Worm (Caenorhabditis elegans): Measurements from ENCODE around the gene F44E5.17.

Gene F44E5.17

DNA sequence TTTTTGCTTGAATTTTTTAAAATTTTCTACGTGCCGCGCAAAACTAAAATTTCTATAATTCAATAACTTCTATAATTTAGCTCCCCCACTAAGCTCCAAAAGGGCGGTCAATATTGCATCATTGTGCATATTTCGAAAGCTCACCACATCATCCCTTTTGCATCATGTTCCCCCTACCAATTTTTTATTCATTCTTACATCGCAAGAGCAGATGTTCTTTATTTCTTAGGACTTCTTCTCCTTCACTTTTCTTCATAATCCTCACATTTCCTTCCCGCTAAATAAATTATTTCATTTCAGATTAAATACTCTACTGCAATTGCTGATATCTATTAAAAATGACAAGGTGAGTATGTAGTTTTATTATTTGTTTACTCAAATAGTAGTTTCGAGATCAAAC lies 24.5 kb downstream of the F44E5.17 start, which contains the start of gene ldh-1:
Gene ldh-1, plus strand, starts transcription at position 301 of the 400 bp plus-strand sequence.
- no peak for TF ChIP-seq ref-2 (tag; optimal IDR thresholded peaks at IDR 0.05)
- no peak for TF ChIP-seq ceh-22 (tag; optimal IDR thresholded peaks at IDR 0.05)
- TF ChIP-seq ceh-18 (tag; optimal IDR thresholded peaks at IDR 0.05): no peak
- TF ChIP-seq ets-4 (tag; optimal IDR thresholded peaks at IDR 0.05): no peak
- no peak for TF ChIP-seq pqm-1 (tag; optimal IDR thresholded peaks at IDR 0.05)
- TF ChIP-seq ceh-2 (tag; optimal IDR thresholded peaks at IDR 0.05): no peak
- no peak for TF ChIP-seq nfya-1 (tag; optimal IDR thresholded peaks at IDR 0.05)
- TF ChIP-seq hlh-8 (tag; optimal IDR thresholded peaks at IDR 0.05): no peak

DNA sequence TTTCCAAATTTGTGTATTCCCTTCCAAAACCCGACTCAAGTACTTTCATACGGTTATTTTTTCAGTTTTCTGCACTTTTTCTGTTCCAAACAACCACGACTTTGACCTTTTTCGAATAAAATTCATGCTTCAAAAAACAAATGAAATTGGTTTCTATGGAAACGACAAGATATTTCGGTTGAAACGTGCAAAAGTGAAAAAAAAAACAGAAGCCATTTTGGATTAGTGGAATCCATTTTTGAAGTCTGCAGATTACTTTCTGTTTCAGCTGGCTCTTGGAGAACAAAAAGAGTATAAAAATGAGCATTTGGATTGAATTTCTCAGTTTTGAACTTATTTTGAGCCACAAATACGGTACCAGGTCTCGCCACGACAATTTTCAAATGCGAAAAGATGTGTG lies 26.2 kb downstream of the F44E5.17 start:
- TF ChIP-seq pqm-1 (tag; optimal IDR thresholded peaks at IDR 0.05) (no peak), ceh-6 (GFP tag; optimal IDR thresholded peaks at IDR 0.05) (no peak), fkh-6 (tag; optimal IDR thresholded peaks at IDR 0.05) (no peak), lin-11 (tag; optimal IDR thresholded peaks at IDR 0.05) (no peak), ceh-14 (tag; optimal IDR thresholded peaks at IDR 0.05) (no peak), madf-2 (tag; optimal IDR thresholded peaks at IDR 0.05) (no peak), fkh-10 (GFP tag; optimal IDR thresholded peaks at IDR 0.05) (no peak), hlh-15 (tag; optimal IDR thresholded peaks at IDR 0.05) (no peak), eyg-1 (tag; optimal IDR thresholded peaks at IDR 0.05) (no peak), elt-2 (tag; optimal IDR thresholded peaks at IDR 0.05) (no peak), ceh-45 (GFP tag; IDR thresholded peaks at IDR 0.05) (no peak), npax-4 (tag; optimal IDR thresholded peaks at IDR 0.05) (no peak), hlh-30 (tag; optimal IDR thresholded peaks at IDR 0.05; ENCODE audit: insufficient read depth) (no peak), pros-1 (tag; optimal IDR thresholded peaks at IDR 0.05) (no peak), ceh-30 (tag; optimal IDR thresholded peaks at IDR 0.05) (no peak), hlh-6 (tag; optimal IDR thresholded peaks at IDR 0.05) (no peak), ets-4 (tag; optimal IDR thresholded peaks at IDR 0.05) (no peak), tbx-7 (tag; optimal IDR thresholded peaks at IDR 0.05) (no peak), sox-2 (GFP tag; IDR thresholded peaks at IDR 0.05) (no peak), gmeb-2 (tag; optimal IDR thresholded peaks at IDR 0.05) (no peak)

DNA sequence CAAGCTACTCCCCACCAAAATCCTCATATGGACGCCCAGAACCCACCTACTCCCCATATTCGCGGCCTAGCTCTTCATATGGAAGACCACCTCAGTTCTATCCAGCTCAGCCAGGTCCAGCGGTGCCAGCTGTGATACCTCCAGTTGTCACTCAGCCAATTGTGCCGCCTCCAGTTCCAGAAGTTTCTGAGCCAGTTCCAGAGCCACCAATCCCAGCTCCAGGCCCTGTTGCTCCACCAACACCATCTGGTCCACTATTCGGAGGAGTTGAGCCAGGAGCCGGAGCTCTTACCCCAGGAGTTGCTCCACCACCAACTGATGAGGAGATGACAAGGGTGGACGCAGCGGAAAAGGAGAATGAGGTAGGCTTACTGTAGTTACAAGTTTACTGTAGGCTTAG lies 26.8 kb downstream of the F44E5.17 start:
- TF ChIP-seq ceh-48 (tag; optimal IDR thresholded peaks at IDR 0.05) (no peak), ceh-24 (tag; optimal IDR thresholded peaks at IDR 0.05) (no peak), ceh-31 (tag; optimal IDR thresholded peaks at IDR 0.05) (no peak), Y22D7AL.16 (tag; optimal IDR thresholded peaks at IDR 0.05) (no peak)

- no peak for TF ChIP-seq npax-4 (tag; optimal IDR thresholded peaks at IDR 0.05)
- TF ChIP-seq pag-3 (tag; optimal IDR thresholded peaks at IDR 0.05; ENCODE audit: borderline replicate concordance): no peak
- no peak for TF ChIP-seq lin-11 (tag; optimal IDR thresholded peaks at IDR 0.05)
- TF ChIP-seq fkh-10 (GFP tag; optimal IDR thresholded peaks at IDR 0.05): no peak
- no peak for TF ChIP-seq fax-1 (tag; optimal IDR thresholded peaks at IDR 0.05)
- no peak for TF ChIP-seq K09A11.1 (tag; optimal IDR thresholded peaks at IDR 0.05; ENCODE audit: insufficient read depth)
- no peak for TF ChIP-seq nfya-1 (tag; optimal IDR thresholded peaks at IDR 0.05)
- TF ChIP-seq nhr-11 (tag; optimal IDR thresholded peaks at IDR 0.05): no peak
Observed at ce11 chrII:11720819-11721218, 27.6 kb downstream of the F44E5.17 start.

DNA sequence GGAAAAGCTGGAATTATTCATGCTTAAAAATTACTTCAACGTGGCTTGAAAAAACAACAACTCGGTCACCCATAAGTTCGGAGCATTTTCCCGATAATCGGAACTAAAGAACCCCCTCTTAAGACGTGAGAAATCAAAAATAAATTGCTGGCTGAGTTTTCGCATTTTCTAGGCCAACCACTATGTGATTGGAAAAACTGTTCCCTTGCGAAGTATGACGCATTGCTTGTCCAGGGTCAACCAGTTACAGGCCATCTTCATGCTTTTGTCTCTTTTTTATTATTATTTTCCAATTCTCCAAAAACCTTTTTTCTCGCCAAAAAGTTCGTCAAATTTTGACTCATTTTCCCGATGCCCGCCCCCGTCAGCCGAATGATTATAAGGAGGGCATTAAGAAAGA lies 28.3 kb downstream of the F44E5.17 start, which contains the start of gene F13D12.3:
Gene F13D12.3, plus strand, starts transcription at position 301 of the 400 bp plus-strand sequence.
- TF ChIP-seq pros-1 (tag; optimal IDR thresholded peaks at IDR 0.05) (no peak), Y22D7AL.16 (tag; optimal IDR thresholded peaks at IDR 0.05) (no peak), ceh-30 (tag; optimal IDR thresholded peaks at IDR 0.05) (no peak), odd-2 (tag; optimal IDR thresholded peaks at IDR 0.05) (no peak), pha-2 (tag; optimal IDR thresholded peaks at IDR 0.05) (no peak), unc-3 (GFP tag; conservative IDR thresholded peaks at IDR 0.05) (no peak), unc-3 (tag; optimal IDR thresholded peaks at IDR 0.05) (no peak), lin-11 (tag; optimal IDR thresholded peaks at IDR 0.05) (no peak), pqm-1 (tag; optimal IDR thresholded peaks at IDR 0.05) (no peak), fax-1 (tag; optimal IDR thresholded peaks at IDR 0.05) (no peak), fkh-10 (GFP tag; optimal IDR thresholded peaks at IDR 0.05) (no peak), ceh-2 (tag; optimal IDR thresholded peaks at IDR 0.05) (no peak), elt-4 (tag; optimal IDR thresholded peaks at IDR 0.05) (no peak), rnt-1 (tag; optimal IDR thresholded peaks at IDR 0.05) (no peak), nfya-1 (tag; optimal IDR thresholded peaks at IDR 0.05) (no peak), ceh-19 (GFP tag; optimal IDR thresholded peaks at IDR 0.05) (no peak), hlh-15 (tag; optimal IDR thresholded peaks at IDR 0.05) (no peak), syd-9 (tag; optimal IDR thresholded peaks at IDR 0.05) (no peak)
